Worm (Caenorhabditis elegans): ENCODE measurements around the gene twk-4.

ce11 chrII:9171466-9172187 lies 22.5 kb downstream of the twk-4 start:
- no peak for TF ChIP-seq che-1 (tag; optimal IDR thresholded peaks at IDR 0.05)
- TF ChIP-seq syd-9 (tag; optimal IDR thresholded peaks at IDR 0.05), result no peak
- TF ChIP-seq odd-2 (tag; optimal IDR thresholded peaks at IDR 0.05), result no peak
- no peak for TF ChIP-seq ztf-16 (tag; optimal IDR thresholded peaks at IDR 0.05)
- TF ChIP-seq fax-1 (tag; optimal IDR thresholded peaks at IDR 0.05), result no peak
- TF ChIP-seq nfya-1 (tag; optimal IDR thresholded peaks at IDR 0.05), result no peak
- TF ChIP-seq ref-2 (tag; optimal IDR thresholded peaks at IDR 0.05), result no peak

Measured in whole organism, late embryonic.